Worm (Caenorhabditis elegans): ENCODE measurements around the gene Y39E4B.10.

Y39E4B.10 gene

DNA sequence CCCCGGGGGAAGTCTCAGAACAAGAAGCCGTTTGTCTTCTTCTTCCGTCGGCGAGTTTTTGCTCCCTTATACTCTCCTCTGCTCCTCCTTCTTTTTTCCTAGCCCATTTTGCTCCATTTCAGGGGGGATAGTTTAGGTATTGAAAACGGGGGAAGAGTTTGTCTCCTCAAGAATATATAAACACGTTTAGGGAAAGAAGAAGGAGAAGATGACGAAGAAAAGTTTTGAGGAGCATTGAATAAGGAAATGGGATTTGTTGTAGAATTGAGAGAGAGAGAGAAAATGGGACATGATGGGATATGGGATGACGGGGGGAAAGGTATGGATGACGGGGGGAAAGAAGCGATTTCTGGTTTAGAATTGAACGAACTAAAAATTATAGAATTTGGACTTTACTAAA, 29.2 kb downstream of the Y39E4B.10 start:
- TF ChIP-seq rcor-1 (GFP tag; IDR thresholded peaks at IDR 0.05) (no peak), attf-5 (GFP tag; optimal IDR thresholded peaks at IDR 0.05) (no peak), lin-35 (GFP tag; optimal IDR thresholded peaks at IDR 0.05) (no peak), lag-1 (GFP tag; IDR thresholded peaks at IDR 0.05) (no peak), attf-3 (GFP tag; conservative IDR thresholded peaks at IDR 0.05) (no peak), ceh-100 (GFP tag; IDR thresholded peaks at IDR 0.05) (no peak), zfh-2 (GFP tag; conservative IDR thresholded peaks at IDR 0.05) (0 out of 2 replicates have a peak, but pooled peaks have one; percentile 37), zim-3 (tag; optimal IDR thresholded peaks at IDR 0.05) (no peak), Y56A3A.18 (GFP tag; IDR thresholded peaks at IDR 0.05) (no peak)

DNA sequence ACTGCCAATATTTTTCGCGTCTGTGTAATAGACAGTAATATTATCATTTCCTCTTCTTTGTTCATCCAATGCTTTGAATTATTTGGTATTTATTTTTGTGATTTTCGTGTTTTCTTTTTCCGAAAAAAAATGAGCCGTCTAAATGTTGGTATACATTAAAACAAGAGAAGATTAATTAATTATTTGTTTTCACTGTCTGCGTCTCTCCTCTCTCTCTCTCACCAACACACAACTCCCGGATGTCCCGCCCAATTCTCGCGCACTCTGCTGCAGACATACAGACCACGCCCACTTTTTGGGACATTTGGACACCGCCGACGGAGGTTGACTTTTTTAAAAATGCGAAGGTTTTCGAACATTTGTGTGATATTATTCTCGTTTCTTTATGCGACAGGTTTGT, 33.1 kb downstream of the Y39E4B.10 start, which contains the start of gene zig-8:
Gene zig-8 (plus strand): TSS at position 301 of the 400 bp plus-strand sequence.
- TF ChIP-seq hmg-20 (GFP tag; IDR thresholded peaks at IDR 0.05) (no peak), lin-35 (GFP tag; optimal IDR thresholded peaks at IDR 0.05) (peak in 1 of 3 experiments; percentile 7)

- TF ChIP-seq dox-1 (GFP tag; IDR thresholded peaks at IDR 0.05) (no peak), lag-1 (GFP tag; IDR thresholded peaks at IDR 0.05) (no peak), sea-2 (GFP tag; IDR thresholded peaks at IDR 0.05) (no peak), bed-2 (GFP tag; IDR thresholded peaks at IDR 0.05) (no peak), hrde-1 (tag; optimal IDR thresholded peaks at IDR 0.05; ENCODE audit: borderline replicate concordance) (no peak), D2030.7 (GFP tag; IDR thresholded peaks at IDR 0.05) (no peak), mcd-1 (GFP tag; IDR thresholded peaks at IDR 0.05) (no peak), C06A6.2 (GFP tag; conservative IDR thresholded peaks at IDR 0.05) (no peak), lsl-1 (GFP tag; optimal IDR thresholded peaks at IDR 0.05) (no peak), dpff-1 (tag; optimal IDR thresholded peaks at IDR 0.05) (no peak), aptf-2 (GFP tag; conservative IDR thresholded peaks at IDR 0.05) (no peak), F57C9.4 (tag; optimal IDR thresholded peaks at IDR 0.05) (no peak)
Measured at ce11 chrIII:13118460-13118859, 34.2 kb downstream of the Y39E4B.10 start.

ce11 chrIII:13107307-13107706, 45.4 kb downstream of the Y39E4B.10 start, which contains the start of gene dhhc-8:
Gene dhhc-8 (plus strand): TSS chrIII:13107607.
- no peak for TF ChIP-seq fkh-3 (tag; optimal IDR thresholded peaks at IDR 0.05)
- TF ChIP-seq unc-130 (GFP tag; optimal IDR thresholded peaks at IDR 0.05): no peak
- no peak for TF ChIP-seq Y67H2A.10 (GFP tag; conservative IDR thresholded peaks at IDR 0.05)

DNA sequence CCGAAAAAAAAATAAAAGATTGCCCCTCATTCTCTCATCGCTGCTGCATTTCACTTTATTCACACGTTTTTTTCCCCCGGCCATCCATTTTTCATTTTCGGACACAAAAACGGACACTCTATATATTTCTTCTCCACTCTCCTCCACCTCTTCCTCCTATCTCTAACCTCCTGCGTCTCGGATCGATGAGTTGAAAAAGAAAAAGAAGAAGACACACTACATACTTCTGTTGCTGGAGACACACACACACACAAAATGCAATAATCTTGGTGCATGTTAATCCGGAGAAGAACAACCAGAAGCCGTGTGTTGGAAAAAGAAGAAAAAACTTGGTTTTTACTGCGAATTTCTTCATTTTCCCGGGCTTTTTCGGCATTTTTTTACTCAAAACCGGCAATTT, 46.7 kb downstream of the Y39E4B.10 start:
- TF ChIP-seq attf-5 (GFP tag; optimal IDR thresholded peaks at IDR 0.05): no peak
- no peak for TF ChIP-seq madf-6 (GFP tag; IDR thresholded peaks at IDR 0.05)
- TF ChIP-seq hlh-26 (GFP tag; conservative IDR thresholded peaks at IDR 0.05): no peak
- TF ChIP-seq F39B2.1 (GFP tag; IDR thresholded peaks at IDR 0.05): no peak
- TF ChIP-seq tbp1 (GFP tag; optimal IDR thresholded peaks at IDR 0.05): peak; percentile 11
- TF ChIP-seq sptf-2 (GFP tag; optimal IDR thresholded peaks at IDR 0.05): no peak
- TF ChIP-seq rcor-1 (GFP tag; IDR thresholded peaks at IDR 0.05): no peak
- no peak for TF ChIP-seq ztf-18 (tag; optimal IDR thresholded peaks at IDR 0.05)
- TF ChIP-seq cebp-1 (GFP tag; IDR thresholded peaks at IDR 0.05): no peak
- TF ChIP-seq cebp-1 (tag; optimal IDR thresholded peaks at IDR 0.05): peak; percentile 27
- peak in 1 of 3 experiments; percentile 8 for TF ChIP-seq lin-35 (GFP tag; optimal IDR thresholded peaks at IDR 0.05)
- no peak for TF ChIP-seq lir-1 (GFP tag; conservative IDR thresholded peaks at IDR 0.05)
- TF ChIP-seq snpc-1.1 (tag; optimal IDR thresholded peaks at IDR 0.05; ENCODE audit: insufficient read depth): no peak
- TF ChIP-seq egl-18 (GFP tag; IDR thresholded peaks at IDR 0.05): no peak
- no peak for TF ChIP-seq mes-4 (tag; optimal IDR thresholded peaks at IDR 0.05)
- no peak for TF ChIP-seq nfya-2 (GFP tag; IDR thresholded peaks at IDR 0.05)
- peak; percentile 25; the same call in 1 of the 2 replicates for TF ChIP-seq hmg-1.2 (GFP tag; IDR thresholded peaks at IDR 0.05)
- TF ChIP-seq tlf-1 (GFP tag; optimal IDR thresholded peaks at IDR 0.05): no peak
- TF ChIP-seq nfya-1 (tag; optimal IDR thresholded peaks at IDR 0.05; ENCODE audit: borderline replicate concordance, insufficient read depth): no peak
- TF ChIP-seq bed-1 (GFP tag; IDR thresholded peaks at IDR 0.05): no peak
- TF ChIP-seq snpc-1.3 (tag; optimal IDR thresholded peaks at IDR 0.05; ENCODE audit: insufficient read depth): no peak
- no peak for TF ChIP-seq fkh-3 (tag; optimal IDR thresholded peaks at IDR 0.05)
- TF ChIP-seq hrde-1 (tag; optimal IDR thresholded peaks at IDR 0.05; ENCODE audit: borderline replicate concordance): no peak
